Worm (Caenorhabditis elegans): ENCODE measurements around the gene kcc-1.

DNA sequence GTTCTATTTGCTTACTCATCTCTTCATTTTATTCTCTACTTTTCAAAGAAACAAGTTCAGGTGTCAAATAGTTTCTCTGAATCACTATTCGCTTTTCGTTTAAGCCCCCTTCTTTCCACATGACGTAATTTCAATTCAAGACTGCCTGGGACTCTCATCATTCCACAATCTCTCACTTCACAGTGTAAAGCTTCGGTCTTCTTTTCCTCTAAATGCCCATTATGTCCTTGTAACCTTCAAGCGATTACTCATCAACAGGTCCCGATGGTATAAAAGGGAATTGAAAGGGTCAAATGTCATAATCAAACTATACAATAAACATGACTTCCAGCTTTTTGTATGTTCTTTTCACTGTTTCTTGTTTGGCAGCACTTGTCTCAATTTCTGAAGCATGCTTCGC, 27.1 kb upstream of the kcc-1 start, which contains the start of gene C42D4.3:
- TF ChIP-seq ccch-3 (GFP tag; optimal IDR thresholded peaks at IDR 0.05), result no peak
- TF ChIP-seq ama-1 (optimal IDR thresholded peaks at IDR 0.05), result no peak
- TF ChIP-seq ama-1 (GFP tag; optimal IDR thresholded peaks at IDR 0.05), result no peak
- TF ChIP-seq lin-35 (GFP tag; optimal IDR thresholded peaks at IDR 0.05), result no peak
- no peak for TF ChIP-seq ets-4 (GFP tag; optimal IDR thresholded peaks at IDR 0.05)
- TF ChIP-seq attf-3 (GFP tag; conservative IDR thresholded peaks at IDR 0.05), result no peak
- TF ChIP-seq snpc-4 (GFP tag; optimal IDR thresholded peaks at IDR 0.05), result no peak
- no peak for TF ChIP-seq snpc-4 (tag; optimal IDR thresholded peaks at IDR 0.05)
- no peak for TF ChIP-seq athp-1 (tag; optimal IDR thresholded peaks at IDR 0.05)
- TF ChIP-seq Y56A3A.18 (GFP tag; IDR thresholded peaks at IDR 0.05), result no peak
- TF ChIP-seq K11D2.4 (GFP tag; IDR thresholded peaks at IDR 0.05), result no peak
- TF ChIP-seq let-526 (GFP tag; IDR thresholded peaks at IDR 0.05), result no peak
